Fruit fly (Drosophila melanogaster): ENCODE data around the gene CG18476.

The CG18476 gene

DNA sequence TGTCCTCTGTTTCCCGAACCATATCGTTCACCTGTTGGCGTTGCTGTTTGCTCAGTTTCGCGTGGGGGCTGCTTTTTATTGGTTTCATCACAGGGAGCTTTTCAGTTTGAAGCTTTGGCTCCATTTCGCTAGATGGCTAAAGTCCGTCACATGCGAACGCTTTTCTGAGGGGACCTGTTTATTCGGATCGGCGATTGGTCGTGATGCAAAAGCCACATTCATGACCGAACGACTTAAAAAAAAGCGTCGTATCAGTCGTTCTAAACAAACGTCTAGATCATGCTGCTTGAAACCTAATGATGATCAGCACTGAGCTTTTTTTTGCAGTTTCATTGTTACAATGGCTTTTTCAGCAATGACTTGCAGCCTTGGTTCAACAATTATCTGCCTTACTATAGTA lies 12.0 kb upstream of the CG18476 start, which contains the start of gene CG6908 (continued):
- no peak for TF ChIP-seq Bgb (GFP tag; IDR thresholded peaks at IDR 0.05; ENCODE audit: partially characterized antibody)
- TF ChIP-seq Deaf1 (tag; optimal IDR thresholded peaks at IDR 0.05) = peak; percentile 68
- TF ChIP-seq fd102C (GFP tag; optimal IDR thresholded peaks at IDR 0.05) = no peak
- TF ChIP-seq yki (optimal IDR thresholded peaks at IDR 0.05) = no peak
- peak; percentile 5 for TF ChIP-seq CG15514 (GFP tag; optimal IDR thresholded peaks at IDR 0.05)
- no peak for TF ChIP-seq lov (optimal IDR thresholded peaks at IDR 0.05)
- TF ChIP-seq lov (GFP tag; IDR thresholded peaks at IDR 0.05) = no peak
- TF ChIP-seq tup (GFP tag; optimal IDR thresholded peaks at IDR 0.05) = no peak
- TF ChIP-seq CG14965 (GFP tag; optimal IDR thresholded peaks at IDR 0.05; ENCODE audit: borderline replicate concordance) = no peak
- TF ChIP-seq PHDP (tag; optimal IDR thresholded peaks at IDR 0.05) = peak; percentile 11
- TF ChIP-seq Hmr (GFP tag; optimal IDR thresholded peaks at IDR 0.05) = peak; percentile 7
- TF ChIP-seq CG14710 (tag; optimal IDR thresholded peaks at IDR 0.05) = no peak
- TF ChIP-seq Doc2 (GFP tag; IDR thresholded peaks at IDR 0.05) = no peak
- TF ChIP-seq twi (tag; optimal IDR thresholded peaks at IDR 0.05) = no peak
- TF ChIP-seq CG12942 (GFP tag; optimal IDR thresholded peaks at IDR 0.05) = no peak
- 0 out of 2 replicates have a peak, but pooled peaks have one; percentile 11 for TF ChIP-seq Drgx (GFP tag; IDR thresholded peaks at IDR 0.05)
- TF ChIP-seq dmrt11E (tag; optimal IDR thresholded peaks at IDR 0.05) = no peak
- TF ChIP-seq Jarid2 (GFP tag; optimal IDR thresholded peaks at IDR 0.05) = no peak
- no peak for TF ChIP-seq CG10979 (tag; optimal IDR thresholded peaks at IDR 0.05)
- no peak for TF ChIP-seq CG5180 (GFP tag; optimal IDR thresholded peaks at IDR 0.05)
- TF ChIP-seq CG6813 (GFP tag; optimal IDR thresholded peaks at IDR 0.05) = no peak
- TF ChIP-seq Nf-YB (GFP tag; optimal IDR thresholded peaks at IDR 0.05) = peak; percentile 83
- TF ChIP-seq Med (GFP tag) = no peak
- no peak for TF ChIP-seq bbx (GFP tag; IDR thresholded peaks at IDR 0.05; ENCODE audit: partially characterized antibody)
- no peak for TF ChIP-seq Six4 (GFP tag; optimal IDR thresholded peaks at IDR 0.05)
- TF ChIP-seq CG11093 (GFP tag; IDR thresholded peaks at IDR 0.05) = no peak
- peak; percentile 46 for TF ChIP-seq CG34376 (GFP tag; optimal IDR thresholded peaks at IDR 0.05)
- TF ChIP-seq cato (GFP tag; optimal IDR thresholded peaks at IDR 0.05; ENCODE audit: borderline replicate concordance) = no peak
- no peak for TF ChIP-seq CG9932 (GFP tag; IDR thresholded peaks at IDR 0.05)
- TF ChIP-seq tgo (GFP tag; IDR thresholded peaks at IDR 0.05) = no peak
- no peak for TF ChIP-seq unc-4 (GFP tag; IDR thresholded peaks at IDR 0.05; ENCODE audit: partially characterized antibody)
- TF ChIP-seq Lpt (GFP tag; optimal IDR thresholded peaks at IDR 0.05) = no peak
- TF ChIP-seq B-H2 (GFP tag; optimal IDR thresholded peaks at IDR 0.05) = peak; percentile 71
- TF ChIP-seq CG1233 (GFP tag; optimal IDR thresholded peaks at IDR 0.05) = no peak
- no peak for TF ChIP-seq CG7839 (tag; optimal IDR thresholded peaks at IDR 0.05)
- TF ChIP-seq ttk (GFP tag; IDR thresholded peaks at IDR 0.05) = no peak
- TF ChIP-seq HmgZ (tag; optimal IDR thresholded peaks at IDR 0.05) = peak; percentile 44
- TF ChIP-seq ci (GFP tag; IDR thresholded peaks at IDR 0.05) = peak; percentile 39; the same call in 2 of the 3 replicates
- peak; percentile 68 for TF ChIP-seq exex (tag; optimal IDR thresholded peaks at IDR 0.05)
- no peak for TF ChIP-seq ase (GFP tag; IDR thresholded peaks at IDR 0.05)
- no peak for TF ChIP-seq hb (GFP tag; IDR thresholded peaks at IDR 0.05; ENCODE audit: partially characterized antibody)
- no peak for TF ChIP-seq dan (GFP tag; IDR thresholded peaks at IDR 0.05)
- no peak for TF ChIP-seq mam (GFP tag; optimal IDR thresholded peaks at IDR 0.05)
- no peak for TF ChIP-seq dm (GFP tag; optimal IDR thresholded peaks at IDR 0.05)
- TF ChIP-seq CG2199 (GFP tag; IDR thresholded peaks at IDR 0.05) = no peak
- peak; percentile 84 for TF ChIP-seq Nf-YC (tag; optimal IDR thresholded peaks at IDR 0.05)
- TF ChIP-seq eve (GFP tag; optimal IDR thresholded peaks at IDR 0.05) = no peak
- no peak for TF ChIP-seq crol (GFP tag; IDR thresholded peaks at IDR 0.05)
- TF ChIP-seq YL-1 (GFP tag; optimal IDR thresholded peaks at IDR 0.05) = no peak
- no peak for TF ChIP-seq CTCF (GFP tag; optimal IDR thresholded peaks at IDR 0.05)
- TF ChIP-seq Scr (GFP tag; IDR thresholded peaks at IDR 0.05; ENCODE audit: partially characterized antibody) = no peak
- peak; percentile 27 for TF ChIP-seq Fer3 (tag; optimal IDR thresholded peaks at IDR 0.05)
